Fruit fly (Drosophila melanogaster) whole organism, prepupa: Measurements from ENCODE around the gene Jon25Bii.

ENCODE experiments used
- Blimp-1 ChIP-seq: fragments of 200-800 bp; sonication (Bioruptor generic); optimal IDR thresholded peaks from 3 replicates; lab custom pipeline; 2017; ENCODE audit warnings: missing biosample characterization, missing genetic modification characterization, mild to moderate bottlenecking, moderate library complexity, missing genetic modification reagents
- CG10631 ChIP-seq: fragments of 200-800 bp; sonication (Bioruptor generic); optimal IDR thresholded peaks from 2 replicates; lab custom pipeline; 2016; ENCODE audit warnings: missing biosample characterization, missing genetic modification characterization
- CG10669 ChIP-seq: fragments of 200-800 bp; sonication (Bioruptor generic); optimal IDR thresholded peaks from 3 replicates; lab custom pipeline; 2018; ENCODE audit warnings: missing biosample characterization, mild to moderate bottlenecking, missing genetic modification characterization, moderate library complexity
- CG11762 ChIP-seq: fragments of 200-800 bp; sonication (Bioruptor generic); optimal IDR thresholded peaks from 3 replicates; lab custom pipeline; 2016; ENCODE audit warnings: missing biosample characterization, missing genetic modification characterization; ENCODE audit not compliant: insufficient read depth
- CG15336 ChIP-seq: fragments of 200-800 bp; sonication (Bioruptor generic); IDR thresholded peaks from 2 replicates; pipeline ENCODE4 v1.3.6; 2022; ENCODE audit warnings: missing biosample characterization, missing genetic modification characterization
- CG16779 ChIP-seq: fragments of 200-800 bp; sonication (Bioruptor generic); optimal IDR thresholded peaks from 3 replicates; lab custom pipeline; 2017; ENCODE audit warnings: missing biosample characterization, mild to moderate bottlenecking, missing genetic modification characterization
- CG3032 ChIP-seq: fragments of 200-800 bp; optimal IDR thresholded peaks from 2 replicates; lab custom pipeline; 2019; ENCODE audit warnings: missing biosample characterization, mild to moderate bottlenecking, missing genetic modification characterization, moderate library complexity
- CG31627 ChIP-seq: fragments of 200-800 bp; sonication (Bioruptor generic); optimal IDR thresholded peaks from 3 replicates; lab custom pipeline; 2016; ENCODE audit warnings: missing biosample characterization, missing genetic modification characterization
- CG32006 ChIP-seq: fragments of 200-800 bp; sonication (Bioruptor generic); optimal IDR thresholded peaks from 3 replicates; lab custom pipeline; 2017; ENCODE audit warnings: missing biosample characterization, mild to moderate bottlenecking, missing genetic modification characterization
- CG34406 ChIP-seq: fragments of 200-800 bp; sonication (Bioruptor generic); optimal IDR thresholded peaks from 3 replicates; lab custom pipeline; 2016; ENCODE audit warnings: missing biosample characterization, missing genetic modification characterization
- CG3919 ChIP-seq: fragments of 200-800 bp; sonication (Bioruptor generic); optimal IDR thresholded peaks from 3 replicates; lab custom pipeline; 2016; ENCODE audit warnings: missing biosample characterization, missing genetic modification characterization
- CG4318 ChIP-seq: fragments of 200-800 bp; sonication (Bioruptor generic); optimal IDR thresholded peaks from 3 replicates; lab custom pipeline; 2017; ENCODE audit warnings: missing biosample characterization, mild to moderate bottlenecking, missing genetic modification characterization
- CG6276 ChIP-seq: fragments of 200-800 bp; sonication (Bioruptor generic); optimal IDR thresholded peaks from 2 replicates; lab custom pipeline; 2017; ENCODE audit warnings: missing biosample characterization, mild to moderate bottlenecking, missing genetic modification characterization
- CG6792 ChIP-seq: fragments of 200-800 bp; sonication (Bioruptor generic); optimal IDR thresholded peaks from 3 replicates; lab custom pipeline; 2016; ENCODE audit warnings: missing biosample characterization, missing genetic modification characterization
- CG6854 ChIP-seq: fragments of 200-800 bp; sonication (Bioruptor generic); optimal IDR thresholded peaks from 2 replicates; lab custom pipeline; 2017; ENCODE audit warnings: missing biosample characterization, mild to moderate bottlenecking, missing genetic modification characterization
- CG7368 ChIP-seq: fragments of 200-800 bp; sonication (Bioruptor generic); optimal IDR thresholded peaks from 3 replicates; lab custom pipeline; 2016; ENCODE audit warnings: missing biosample characterization, missing genetic modification characterization
- CG8119 ChIP-seq: fragments of 200-800 bp; sonication (Bioruptor generic); IDR thresholded peaks from 3 replicates; pipeline ENCODE4 v1.3.6; 2022; ENCODE audit warnings: missing biosample characterization, missing genetic modification characterization
- CG8319 ChIP-seq: fragments of 200-800 bp; sonication (Bioruptor generic); optimal IDR thresholded peaks from 3 replicates; lab custom pipeline; 2016; ENCODE audit warnings: missing biosample characterization, missing genetic modification characterization
- CG8632 ChIP-seq: fragments of 200-800 bp; sonication (Bioruptor generic); optimal IDR thresholded peaks from 3 replicates; lab custom pipeline; 2016; ENCODE audit warnings: missing biosample characterization, missing genetic modification characterization
- CG9139 ChIP-seq: fragments of 200-800 bp; sonication (Bioruptor generic); optimal IDR thresholded peaks from 3 replicates; lab custom pipeline; 2017; ENCODE audit warnings: missing biosample characterization, mild to moderate bottlenecking, missing genetic modification characterization
- Eip75B ChIP-seq: fragments of 200-800 bp; sonication (Bioruptor generic); optimal IDR thresholded peaks from 3 replicates; lab custom pipeline; 2016; ENCODE audit warnings: missing biosample characterization, missing genetic modification characterization
- Eip78C ChIP-seq: fragments of 200-800 bp; sonication (Bioruptor generic); peaks from one replicate; lab custom pipeline; 2016; ENCODE audit warnings: missing biosample characterization, missing genetic modification characterization
- Eip93F ChIP-seq: fragments of 200-800 bp; sonication (Bioruptor generic); optimal IDR thresholded peaks from 2 replicates; lab custom pipeline; 2016; ENCODE audit warnings: missing biosample characterization, mild to moderate bottlenecking, missing genetic modification characterization
- Ets21C ChIP-seq: fragments of 200-800 bp; sonication (Bioruptor generic); optimal IDR thresholded peaks from 3 replicates; lab custom pipeline; 2016; ENCODE audit warnings: missing biosample characterization, missing genetic modification characterization
- Ets96B ChIP-seq: fragments of 200-800 bp; optimal IDR thresholded peaks from 2 replicates; lab custom pipeline; 2019; ENCODE audit warnings: missing biosample characterization, mild to moderate bottlenecking, missing genetic modification characterization, moderate library complexity
- Gug ChIP-seq: fragments of 200-800 bp; sonication (Bioruptor generic); IDR thresholded peaks from 2 replicates; pipeline ENCODE4 v1.3.6; 2022; ENCODE audit warnings: missing biosample characterization, missing genetic modification characterization
- Hr38 ChIP-seq: sonication (Bioruptor generic); optimal IDR thresholded peaks from 2 replicates; lab custom pipeline; 2016; ENCODE audit warnings: missing biosample characterization, missing genetic modification characterization
- Hr39 ChIP-seq: fragments of 200-800 bp; sonication (Bioruptor generic); optimal IDR thresholded peaks from 2 replicates; lab custom pipeline; 2016; ENCODE audit warnings: missing biosample characterization, missing genetic modification characterization
- Hr4 ChIP-seq: fragments of 200-800 bp; sonication (Bioruptor generic); optimal IDR thresholded peaks from 3 replicates; lab custom pipeline; 2016; ENCODE audit warnings: missing biosample characterization, missing genetic modification characterization
- Met ChIP-seq: fragments of 200-800 bp; sonication (Bioruptor generic); optimal IDR thresholded peaks from 3 replicates; lab custom pipeline; 2016; ENCODE audit warnings: missing biosample characterization, missing genetic modification characterization
- OdsH ChIP-seq: fragments of 200-800 bp; sonication (Bioruptor generic); optimal IDR thresholded peaks from 3 replicates; lab custom pipeline; 2016; ENCODE audit warnings: missing biosample characterization, missing genetic modification characterization
- Smox ChIP-seq: fragments of 200-800 bp; sonication (Bioruptor generic); optimal IDR thresholded peaks from 3 replicates; lab custom pipeline; 2016; ENCODE audit warnings: missing biosample characterization, missing genetic modification characterization
- Sox102F ChIP-seq: fragments of 200-800 bp; sonication (Bioruptor generic); optimal IDR thresholded peaks from 2 replicates; lab custom pipeline; 2016; ENCODE audit warnings: missing biosample characterization, mild to moderate bottlenecking, missing genetic modification characterization
- Sox14 ChIP-seq: fragments of 200-800 bp; sonication (Bioruptor generic); optimal IDR thresholded peaks from 3 replicates; lab custom pipeline; 2016; ENCODE audit warnings: missing biosample characterization, missing genetic modification characterization
- Sox15 ChIP-seq: fragments of 200-800 bp; sonication (Bioruptor generic); optimal IDR thresholded peaks from 3 replicates; lab custom pipeline; 2016; ENCODE audit warnings: missing biosample characterization, missing genetic modification characterization
- achi ChIP-seq: fragments of 200-800 bp; sonication (Bioruptor generic); optimal IDR thresholded peaks from 3 replicates; lab custom pipeline; 2016; ENCODE audit warnings: missing biosample characterization, missing genetic modification characterization
- acj6 ChIP-seq: fragments of 200-800 bp; sonication (Bioruptor generic); optimal IDR thresholded peaks from 3 replicates; lab custom pipeline; 2016; ENCODE audit warnings: missing biosample characterization, missing genetic modification characterization
- dac ChIP-seq: fragments of 200-800 bp; sonication (Bioruptor generic); optimal IDR thresholded peaks from 2 replicates; lab custom pipeline; 2017; ENCODE audit warnings: missing biosample characterization, mild to moderate bottlenecking, missing genetic modification characterization
- eg ChIP-seq: fragments of 200-800 bp; sonication (Bioruptor generic); IDR thresholded peaks from 3 replicates; pipeline ENCODE4 v1.3.6; 2022; ENCODE audit warnings: missing biosample characterization, missing genetic modification characterization
- esn ChIP-seq: fragments of 200-800 bp; sonication (Bioruptor generic); optimal IDR thresholded peaks from 2 replicates; lab custom pipeline; 2016; ENCODE audit warnings: missing biosample characterization, mild to moderate bottlenecking, missing genetic modification characterization, moderate library complexity
- fd85E ChIP-seq: fragments of 200-800 bp; sonication (Bioruptor generic); optimal IDR thresholded peaks from 3 replicates; lab custom pipeline; 2016; ENCODE audit warnings: missing biosample characterization, missing genetic modification characterization
- fkh ChIP-seq: fragments of 200-800 bp; sonication (Bioruptor generic); optimal IDR thresholded peaks from 3 replicates; lab custom pipeline; 2017; ENCODE audit warnings: missing biosample characterization, mild to moderate bottlenecking, missing genetic modification characterization, moderate library complexity
- lz ChIP-seq: fragments of 200-800 bp; sonication (Bioruptor generic); optimal IDR thresholded peaks from 3 replicates; lab custom pipeline; 2016; ENCODE audit warnings: missing biosample characterization, missing genetic modification characterization
- net ChIP-seq: fragments of 200-800 bp; sonication (Bioruptor generic); optimal IDR thresholded peaks from 3 replicates; lab custom pipeline; 2016; ENCODE audit warnings: missing biosample characterization, missing genetic modification characterization
- salr ChIP-seq, 2 experiments: fragments of 200-800 bp; sonication (Bioruptor generic); optimal IDR thresholded peaks; 3 replicates each; lab custom pipeline; 2016 to 2018; ENCODE audit warnings: missing biosample characterization in 2 of 2, missing genetic modification characterization in 2 of 2, mild to moderate bottlenecking in 1 of 2
- spab ChIP-seq: fragments of 200-800 bp; sonication (Bioruptor generic); optimal IDR thresholded peaks from 2 replicates; lab custom pipeline; 2017; ENCODE audit warnings: missing biosample characterization, mild to moderate bottlenecking, missing genetic modification characterization, missing genetic modification reagents
- ss ChIP-seq, 2 experiments: fragments of 200-800 bp; sonication (Bioruptor generic); optimal IDR thresholded peaks; 2 replicates in 1 of 2; 3 replicates in 1 of 2; lab custom pipeline; 2017 to 2018; ENCODE audit warnings: mild to moderate bottlenecking in 2 of 2, missing biosample characterization in 2 of 2, missing genetic modification characterization in 2 of 2, moderate library complexity in 1 of 2
- svp ChIP-seq: fragments of 200-800 bp; sonication (Bioruptor generic); peaks from one replicate; lab custom pipeline; 2016; ENCODE audit warnings: missing biosample characterization, missing genetic modification characterization
- topi ChIP-seq: fragments of 200-800 bp; sonication (Bioruptor generic); optimal IDR thresholded peaks from 3 replicates; lab custom pipeline; 2016; ENCODE audit warnings: missing biosample characterization, missing genetic modification characterization
- vri ChIP-seq: fragments of 200-800 bp; sonication (Bioruptor generic); optimal IDR thresholded peaks from 3 replicates; lab custom pipeline; 2016; ENCODE audit warnings: missing biosample characterization, mild to moderate bottlenecking, missing genetic modification characterization

The Jon25Bii gene

DNA sequence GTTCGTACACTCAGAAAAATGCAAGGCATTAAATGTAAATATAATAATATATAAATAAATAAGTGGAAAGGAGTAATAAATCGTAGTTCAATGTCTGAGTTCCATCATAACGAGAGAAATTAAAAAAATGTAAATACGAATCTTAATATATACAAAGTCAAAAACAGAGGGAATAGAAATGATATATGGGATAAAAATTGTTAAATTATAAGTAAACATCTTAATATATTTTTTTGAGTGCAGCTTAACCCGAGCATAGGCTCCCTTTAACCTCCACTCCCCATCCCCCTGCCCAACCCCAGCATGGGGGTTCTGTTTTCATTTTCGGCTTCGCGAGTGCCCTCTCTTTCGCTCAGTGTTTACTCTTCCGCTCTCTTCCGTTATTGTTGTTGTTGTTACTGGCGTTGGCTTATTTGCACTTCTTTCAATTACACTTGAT lies 37.2 kb downstream of the Jon25Bii start (continued):
- no peak for TF ChIP-seq CG6854
- TF ChIP-seq OdsH (GFP tag; lab: Kevin White, UChicago), result peak; percentile 62
- TF ChIP-seq CG16779 (tag; lab: Kevin White, UChicago), result no peak
- TF ChIP-seq lz (GFP tag; lab: Kevin White, UChicago), result no peak
- TF ChIP-seq salr (GFP tag; optimal IDR thresholded peaks at IDR 0.05; lab: Kevin White, UChicago), result no peak
- no peak for TF ChIP-seq Sox14 (GFP tag; lab: Kevin White, UChicago)
- TF ChIP-seq Ets21C (GFP tag; lab: Kevin White, UChicago), result no peak
- peak; percentile 26 for TF ChIP-seq topi (GFP tag; lab: Kevin White, UChicago)

DNA sequence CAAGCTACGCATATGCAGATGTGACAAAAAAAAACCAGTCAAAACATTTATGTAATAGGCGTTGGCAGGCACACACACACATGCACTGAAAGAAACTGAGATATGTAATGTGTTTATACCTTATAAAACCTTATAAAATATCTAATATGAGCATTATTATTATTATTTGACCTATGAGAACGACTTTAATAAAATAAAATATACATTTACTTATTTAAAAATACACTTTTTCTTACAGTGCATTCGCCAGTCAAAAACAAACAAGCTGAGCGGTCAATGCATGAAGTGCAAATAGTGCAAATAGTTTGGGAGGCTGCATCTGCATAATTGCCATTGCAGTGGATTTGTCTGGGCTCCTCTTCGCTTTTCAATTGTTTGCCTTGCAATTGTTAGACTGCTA lies 45.0 kb downstream of the Jon25Bii start:
- TF ChIP-seq dac (peak; percentile 17), Blimp-1 (GFP tag; lab: Kevin White, UChicago) (no peak), CG8319 (GFP tag; lab: Kevin White, UChicago) (no peak), Sox14 (GFP tag; lab: Kevin White, UChicago) (no peak), Hr39 (GFP tag; lab: Kevin White, UChicago) (no peak), fkh (GFP tag; lab: Kevin White, UChicago) (peak; percentile 36), CG7368 (GFP tag; lab: Kevin White, UChicago) (peak; percentile 38), CG9139 (no peak), CG3032 (tag; lab: Kevin White, UChicago) (no peak), eg (GFP tag; lab: Robert Waterston, UW) (peak; percentile 91), vri (GFP tag; lab: Kevin White, UChicago) (no peak), CG15336 (GFP tag; lab: Robert Waterston, UW) (peak; percentile 92), svp (GFP tag; lab: Kevin White, UChicago) (peak; percentile 59), ss (GFP tag; optimal IDR thresholded peaks at IDR 0.05; lab: Kevin White, UChicago) (no peak), achi (GFP tag; lab: Kevin White, UChicago) (peak; percentile 51), fd85E (GFP tag; lab: Kevin White, UChicago) (no peak), lz (GFP tag; lab: Kevin White, UChicago) (no peak), Sox15 (peak; percentile 20), Smox (GFP tag; lab: Kevin White, UChicago) (peak; percentile 11), CG11762 (GFP tag; lab: Kevin White, UChicago) (peak; percentile 33), CG8632 (GFP tag; lab: Kevin White, UChicago) (peak; percentile 20), CG10669 (peak; percentile 8), CG31627 (no peak), CG6276 (GFP tag; lab: Kevin White, UChicago) (peak; percentile 86), net (GFP tag; lab: Kevin White, UChicago) (peak; percentile 74), spab (GFP tag; lab: Kevin White, UChicago) (no peak), CG3919 (GFP tag; lab: Kevin White, UChicago) (peak; percentile 49), acj6 (GFP tag; lab: Kevin White, UChicago) (no peak), CG16779 (tag; lab: Kevin White, UChicago) (peak; percentile 17), Gug (GFP tag; lab: Robert Waterston, UW) (peak; percentile 65; the same call in 1 of the 2 replicates), esn (GFP tag; lab: Kevin White, UChicago) (no peak), CG6792 (GFP tag; lab: Kevin White, UChicago) (peak; percentile 20), Hr38 (GFP tag; lab: Kevin White, UChicago) (no peak), Eip93F (GFP tag; lab: Kevin White, UChicago) (no peak), CG32006 (GFP tag; lab: Kevin White, UChicago) (peak; percentile 65), CG6854 (no peak), Eip75B (GFP tag; lab: Kevin White, UChicago) (no peak), CG10631 (GFP tag; lab: Kevin White, UChicago) (peak; percentile 43), CG4318 (GFP tag; lab: Kevin White, UChicago) (peak; percentile 24), topi (GFP tag; lab: Kevin White, UChicago) (no peak), CG8119 (GFP tag; lab: Robert Waterston, UW) (peak; percentile 87), OdsH (GFP tag; lab: Kevin White, UChicago) (peak; percentile 60), Sox102F (GFP tag; lab: Kevin White, UChicago) (no peak), Hr4 (GFP tag; lab: Kevin White, UChicago) (peak; percentile 76), Ets96B (tag; lab: Kevin White, UChicago) (no peak), Eip78C (peak; percentile 89), CG34406 (GFP tag; lab: Kevin White, UChicago) (peak; percentile 30), Met (no peak)
